Worm (Caenorhabditis elegans): ENCODE results near the gene dlc-2.

The dlc-2 gene

DNA sequence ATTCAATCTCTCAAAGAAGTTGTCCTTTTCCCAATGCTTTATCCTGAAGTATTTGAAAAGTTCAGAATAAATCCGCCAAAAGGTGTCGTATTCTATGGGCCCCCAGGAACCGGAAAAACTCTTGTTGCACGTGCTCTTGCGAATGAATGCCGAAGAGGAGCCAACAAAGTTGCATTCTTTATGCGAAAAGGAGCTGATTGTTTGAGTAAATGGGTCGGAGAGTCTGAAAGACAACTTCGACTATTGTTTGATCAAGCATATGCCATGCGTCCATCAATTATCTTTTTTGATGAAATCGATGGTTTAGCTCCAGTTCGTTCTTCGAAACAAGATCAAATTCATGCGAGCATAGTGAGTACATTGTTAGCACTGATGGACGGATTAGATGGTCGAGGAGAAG lies 30.6 kb downstream of the dlc-2 start:
- no peak for TF ChIP-seq ceh-14 (tag; optimal IDR thresholded peaks at IDR 0.05)
- no peak for TF ChIP-seq ceh-2 (tag; optimal IDR thresholded peaks at IDR 0.05)
- TF ChIP-seq ceh-19 (GFP tag; optimal IDR thresholded peaks at IDR 0.05): no peak
- no peak for TF ChIP-seq Y22D7AL.16 (tag; optimal IDR thresholded peaks at IDR 0.05)
- TF ChIP-seq unc-42 (tag; optimal IDR thresholded peaks at IDR 0.05): no peak
- TF ChIP-seq nhr-11 (tag; optimal IDR thresholded peaks at IDR 0.05): no peak
- no peak for TF ChIP-seq gmeb-2 (tag; optimal IDR thresholded peaks at IDR 0.05)
- no peak for TF ChIP-seq ceh-22 (tag; optimal IDR thresholded peaks at IDR 0.05)
- no peak for TF ChIP-seq ceh-34 (tag; optimal IDR thresholded peaks at IDR 0.05)
- TF ChIP-seq pax-1 (tag; optimal IDR thresholded peaks at IDR 0.05): no peak
- TF ChIP-seq pha-4 (tag; optimal IDR thresholded peaks at IDR 0.05): no peak
- TF ChIP-seq hlh-30 (tag; optimal IDR thresholded peaks at IDR 0.05; ENCODE audit: insufficient read depth): no peak
- TF ChIP-seq dmd-4 (tag; optimal IDR thresholded peaks at IDR 0.05; ENCODE audit: borderline replicate concordance): no peak
- TF ChIP-seq ref-2 (tag; optimal IDR thresholded peaks at IDR 0.05): no peak
- TF ChIP-seq fkh-10 (GFP tag; optimal IDR thresholded peaks at IDR 0.05): no peak
- TF ChIP-seq ets-4 (tag; optimal IDR thresholded peaks at IDR 0.05): no peak
- TF ChIP-seq che-1 (tag; optimal IDR thresholded peaks at IDR 0.05): no peak
- TF ChIP-seq ceh-31 (tag; optimal IDR thresholded peaks at IDR 0.05): no peak

DNA sequence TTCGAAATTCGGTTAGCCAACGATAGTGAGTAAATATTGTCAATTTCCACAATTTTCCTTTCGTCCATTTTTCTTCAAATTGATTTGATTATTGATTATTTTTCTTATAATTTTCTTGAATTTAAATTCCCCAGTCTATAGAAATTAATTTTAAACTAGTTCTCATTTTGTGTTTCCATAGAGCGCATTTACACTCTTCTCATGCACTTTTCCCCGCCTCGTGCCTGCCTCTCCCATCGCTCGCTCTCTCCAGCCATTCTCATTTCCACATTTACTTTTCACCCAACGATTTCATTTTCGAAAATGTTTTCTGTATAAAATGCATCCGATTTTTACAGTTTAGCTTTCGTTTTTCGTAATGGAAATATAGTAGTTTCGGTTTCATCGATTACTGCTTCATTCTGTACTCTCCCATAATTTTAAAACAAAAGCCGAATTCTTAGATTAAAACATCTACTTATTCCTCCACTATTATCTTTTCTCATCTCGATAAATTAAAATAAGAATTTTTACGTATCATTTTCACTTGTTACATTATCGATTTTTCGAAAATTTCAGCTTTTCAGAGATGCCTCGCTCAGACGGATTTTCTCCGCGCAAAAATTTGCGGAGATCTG lies 32.4 kb downstream of the dlc-2 start, which contains the start of gene lex-1:
Gene lex-1, plus strand, starts transcription at position 567 of the 617 bp plus-strand sequence.
- TF ChIP-seq madf-2 (tag; optimal IDR thresholded peaks at IDR 0.05) (no peak), hlh-8 (tag; optimal IDR thresholded peaks at IDR 0.05) (no peak), hlh-30 (tag; optimal IDR thresholded peaks at IDR 0.05; ENCODE audit: insufficient read depth) (peak; percentile 75), unc-3 (GFP tag; conservative IDR thresholded peaks at IDR 0.05) (no peak), unc-3 (tag; optimal IDR thresholded peaks at IDR 0.05) (no peak), nfya-1 (tag; optimal IDR thresholded peaks at IDR 0.05) (peak; percentile 38), pha-4 (tag; optimal IDR thresholded peaks at IDR 0.05) (no peak), ceh-31 (tag; optimal IDR thresholded peaks at IDR 0.05) (peak; percentile 26), ceh-45 (GFP tag; IDR thresholded peaks at IDR 0.05) (no peak), unc-42 (tag; optimal IDR thresholded peaks at IDR 0.05) (peak; percentile 27), hlh-6 (tag; optimal IDR thresholded peaks at IDR 0.05) (no peak), ets-4 (tag; optimal IDR thresholded peaks at IDR 0.05) (no peak)

DNA sequence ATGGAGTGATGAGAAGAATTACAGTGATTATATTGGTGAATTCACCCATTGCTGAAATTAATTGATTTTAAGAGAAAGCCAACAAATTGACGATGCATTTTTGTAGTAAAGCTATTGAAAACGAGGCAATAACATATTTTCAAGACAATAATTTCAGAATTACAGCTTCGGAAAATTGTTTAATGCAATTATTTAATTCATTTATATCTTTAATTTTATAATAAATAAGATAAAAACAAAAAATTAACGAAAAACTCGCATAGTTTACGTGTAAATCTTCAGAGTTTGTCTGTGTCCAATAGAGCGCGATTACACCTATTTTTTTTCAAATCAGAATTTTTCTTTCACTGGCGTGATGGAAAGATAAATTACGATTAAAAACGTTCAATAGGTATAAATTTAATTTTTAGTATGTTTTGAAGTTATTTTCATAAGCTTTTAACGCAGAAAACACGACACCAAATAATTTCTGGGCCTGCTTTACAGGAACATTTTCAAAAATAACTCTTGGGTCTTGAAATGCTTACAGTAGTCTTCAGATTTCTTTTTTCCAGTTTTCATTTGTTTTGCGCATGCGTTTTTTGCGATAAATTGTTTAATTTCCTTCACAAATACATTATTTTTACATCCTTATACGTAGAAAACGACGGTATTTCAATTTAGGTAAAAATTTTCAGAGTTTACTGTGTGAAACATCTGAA lies 33.1 kb downstream of the dlc-2 start, which contains the start of gene tmed-1:
Gene tmed-1, minus strand, starts transcription at position 51 of the 701 bp plus-strand sequence.
- TF ChIP-seq elt-4 (tag; optimal IDR thresholded peaks at IDR 0.05) (no peak), C38D4.7 (GFP tag; optimal IDR thresholded peaks at IDR 0.05) (no peak), ama-1 (optimal IDR thresholded peaks at IDR 0.05) (no peak), F13H6.1 (tag; optimal IDR thresholded peaks at IDR 0.05) (no peak), pha-4 (tag; optimal IDR thresholded peaks at IDR 0.05) (no peak), syd-9 (tag; optimal IDR thresholded peaks at IDR 0.05) (no peak), sox-2 (GFP tag; IDR thresholded peaks at IDR 0.05) (no peak), T23F11.4 (GFP tag; optimal IDR thresholded peaks at IDR 0.05) (no peak), hlh-6 (tag; optimal IDR thresholded peaks at IDR 0.05) (no peak), nhr-232 (tag; optimal IDR thresholded peaks at IDR 0.05) (no peak), fkh-6 (tag; optimal IDR thresholded peaks at IDR 0.05) (no peak), dve-1 (tag; optimal IDR thresholded peaks at IDR 0.05) (no peak), zip-5 (tag; optimal IDR thresholded peaks at IDR 0.05) (no peak), pat-9 (tag; optimal IDR thresholded peaks at IDR 0.05) (no peak)
